Worm (Caenorhabditis elegans) whole organism, young adult: ENCODE data around the gene W01B6.4.

ENCODE experiments used
- F57C9.4 ChIP-seq: sonication (generic microtip); optimal IDR thresholded peaks from 2 replicates; lab custom pipeline; 2017; ENCODE audit warnings: mild to moderate bottlenecking, missing genetic modification characterization, missing compliant biosample characterization
- unc-62 ChIP-seq: fragments of 150-350 bp; optimal IDR thresholded peaks from 2 replicates; lab custom pipeline; 2014; ENCODE audit warnings: missing biosample characterization, missing genetic modification reagents, missing genetic modification characterization

ce11 chrIV:10036966-10037365 is 38.3 kb upstream of the W01B6.4 start, which contains the start of gene F44D12.10:
- TF ChIP-seq unc-62 (GFP tag; lab: Kevin White, UChicago) = no peak
- TF ChIP-seq F57C9.4 (tag; lab: Kevin White, UChicago) = no peak
